Fruit fly (Drosophila melanogaster): ENCODE measurements around the gene dbe.

The dbe gene

dm6 chr2L:837989-838388, 31.7 kb downstream of the dbe start:
- no peak for TF ChIP-seq CG17801 (GFP tag; optimal IDR thresholded peaks at IDR 0.05; ENCODE audit: partially characterized antibody)

- TF ChIP-seq CG17801 (GFP tag; optimal IDR thresholded peaks at IDR 0.05; ENCODE audit: partially characterized antibody) = no peak
These were observed 41.9 kb downstream of the dbe start for dm6 chr2L:827516-828362.

- TF ChIP-seq CG17801 (GFP tag; optimal IDR thresholded peaks at IDR 0.05; ENCODE audit: partially characterized antibody) = no peak
These were observed 42.6 kb downstream of the dbe start for dm6 chr2L:827049-827448.

dm6 chr2L:826388-826787, 43.3 kb downstream of the dbe start:
- TF ChIP-seq CG17801 (GFP tag; optimal IDR thresholded peaks at IDR 0.05; ENCODE audit: partially characterized antibody) = no peak

- TF ChIP-seq CG17801 (GFP tag; optimal IDR thresholded peaks at IDR 0.05; ENCODE audit: partially characterized antibody) = peak; percentile 60
These were observed 43.8 kb downstream of the dbe start, which contains the start of the genes CG3862 and dock for dm6 chr2L:825768-826263. TSS of gene CG3862 (minus strand) at chr2L:825861. TSS of gene dock (plus strand) at chr2L:825969.

dm6 chr2L:821986-822711, 47.5 kb downstream of the dbe start:
- TF ChIP-seq CG17801 (GFP tag; optimal IDR thresholded peaks at IDR 0.05; ENCODE audit: partially characterized antibody) = peak; percentile 12

dm6 chr2L:821242-821985, 48.2 kb downstream of the dbe start, which contains the start of gene CG3662:
TSS of gene CG3662 (plus strand) at chr2L:821289.
- TF ChIP-seq CG17801 (GFP tag; optimal IDR thresholded peaks at IDR 0.05; ENCODE audit: partially characterized antibody) = peak; percentile 57

dm6 chr2L:819315-820032, 50.2 kb downstream of the dbe start, which contains the start of the genes PGAP2 and Clp:
TSS of gene PGAP2 (minus strand) at chr2L:819508.
TSS of gene Clp (plus strand) at chr2L:819964.
- peak; percentile 57 for TF ChIP-seq CG17801 (GFP tag; optimal IDR thresholded peaks at IDR 0.05; ENCODE audit: partially characterized antibody)
